2 fruit fly cellular contexts compared by ENCODE assay signal in genomic region chrX:18991297-18991844, dm6.
A peak's percentile ranks its signal among the peaks of the same experiment; 100 is the strongest.
TF ChIP-seq lines count a peak whose summit lies in the region.

No protein-coding gene starts in this region.

- no peak for TF ChIP-seq CTCF in whole organism, embryonic (GFP tag; optimal IDR thresholded peaks at IDR 0.05; lab: Kevin White, UChicago)

TF ChIP-seq in whole organism, embryonic, 481 proteins besides CTCF, POLR2A, EP300 and RAD21:
- TF ChIP-seq Elba2 (GFP tag; optimal IDR thresholded peaks at IDR 0.05; lab: Kevin White, UChicago) (no peak), ci (GFP tag; IDR thresholded peaks at IDR 0.05; lab: Robert Waterston, UW) (peak; percentile 30; the same call in 1 of the 3 replicates), h (optimal IDR thresholded peaks at IDR 0.05; lab: Kevin White, UChicago) (no peak), Med (GFP tag; lab: Kevin White, UChicago) (peak; percentile 19), CG8388 (GFP tag; optimal IDR thresholded peaks at IDR 0.05; lab: Kevin White, UChicago) (no peak), CG31388 (GFP tag; optimal IDR thresholded peaks at IDR 0.05; lab: Kevin White, UChicago) (no peak), CG1832 (GFP tag; optimal IDR thresholded peaks at IDR 0.05; lab: Kevin White, UChicago) (peak; percentile 2), CG15601 (tag; optimal IDR thresholded peaks at IDR 0.05; lab: Kevin White, UChicago) (peak; percentile 9), sens (GFP tag; lab: Kevin White, UChicago) (peak; percentile 71), kni (GFP tag; optimal IDR thresholded peaks at IDR 0.05; lab: Kevin White, UChicago) (peak; percentile 68), crol (GFP tag; IDR thresholded peaks at IDR 0.05; lab: Robert Waterston, UW) (peak; percentile 20; the same call in 1 of the 2 replicates), sd (tag; optimal IDR thresholded peaks at IDR 0.05; lab: Kevin White, UChicago) (peak; percentile 79), CG33557 (GFP tag; optimal IDR thresholded peaks at IDR 0.05; lab: Kevin White, UChicago) (peak; percentile 5), TFAM (GFP tag; optimal IDR thresholded peaks at IDR 0.05; lab: Kevin White, UChicago) (no peak), Hr78 (GFP tag; optimal IDR thresholded peaks at IDR 0.05; lab: Kevin White, UChicago) (peak in 1 of 2 experiments; percentile 47), E2f2 (GFP tag; IDR thresholded peaks at IDR 0.05; lab: Robert Waterston, UW) (no peak), dysf (GFP tag; IDR thresholded peaks at IDR 0.05; lab: Robert Waterston, UW) (no peak), CG2712 (tag; optimal IDR thresholded peaks at IDR 0.05; lab: Kevin White, UChicago) (peak; percentile 10), E2f1 (GFP tag; IDR thresholded peaks at IDR 0.05; lab: Robert Waterston, UW) (no peak), twi (tag; optimal IDR thresholded peaks at IDR 0.05; lab: Kevin White, UChicago) (peak; percentile 78)

TF ChIP-seq in whole organism, prepupa, 60 proteins besides CTCF, POLR2A, EP300 and RAD21:
- no peak for TF ChIP-seq CG16779 (tag; optimal IDR thresholded peaks at IDR 0.05; lab: Kevin White, UChicago)
- TF ChIP-seq CG1621 (tag; optimal IDR thresholded peaks at IDR 0.05; lab: Kevin White, UChicago): no peak
- no peak for TF ChIP-seq CG6792 (GFP tag; optimal IDR thresholded peaks at IDR 0.05; lab: Kevin White, UChicago)
- peak; percentile 30 for TF ChIP-seq fkh (GFP tag; optimal IDR thresholded peaks at IDR 0.05; lab: Kevin White, UChicago)
- no peak for TF ChIP-seq eg (GFP tag; IDR thresholded peaks at IDR 0.05; lab: Robert Waterston, UW)
- TF ChIP-seq svp (GFP tag; lab: Kevin White, UChicago): no peak
